Fruit fly (Drosophila melanogaster) whole organism: ENCODE measurements around the gene Atx-1.

Experiments used
- CG8478 ChIP-seq: fragments of >200 bp; optimal IDR thresholded peaks from 2 replicates; lab custom pipeline; 2018; ENCODE audit warnings: inconsistent platforms
- pan ChIP-seq: fragments of >200 bp; optimal IDR thresholded peaks from 2 replicates; lab custom pipeline; 2017

- TF ChIP-seq CG8478 (lab: Kevin White, UChicago) (no peak), pan (lab: Kevin White, UChicago) (no peak)
Measured at dm6 chrX:6856332-6856995, 33.5 kb downstream of the Atx-1 start.
